Fruit fly (Drosophila melanogaster): ENCODE results near the gene CG15764.

DNA sequence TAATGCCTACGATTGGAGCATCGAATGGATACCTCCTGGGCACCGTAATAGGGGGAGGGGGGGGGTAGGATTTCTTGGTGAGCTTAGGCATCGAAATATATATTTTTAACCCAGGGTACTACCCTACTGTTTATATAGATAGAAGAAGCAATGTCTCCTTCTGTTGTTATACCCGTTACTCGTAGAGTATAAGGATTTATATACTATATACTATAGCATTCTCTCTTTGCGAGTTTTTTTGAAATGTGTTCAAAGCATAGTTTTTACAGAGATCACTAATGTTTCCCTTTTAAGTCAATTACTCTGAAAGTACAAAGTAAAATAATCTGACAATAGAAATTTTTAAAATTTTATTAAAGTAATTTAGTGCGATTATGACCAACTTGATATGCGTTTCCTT lies 15.4 kb upstream of the CG15764 start, which contains the start of gene CG43136:
- TF ChIP-seq tj (GFP tag; optimal IDR thresholded peaks at IDR 0.05) (no peak), CG7101 (tag; optimal IDR thresholded peaks at IDR 0.05) (no peak), cnc (optimal IDR thresholded peaks at IDR 0.05) (no peak), Mnt (GFP tag; optimal IDR thresholded peaks at IDR 0.05) (no peak)
